Fruit fly (Drosophila melanogaster): ENCODE data around the gene Dmtn.

Dmtn gene

DNA sequence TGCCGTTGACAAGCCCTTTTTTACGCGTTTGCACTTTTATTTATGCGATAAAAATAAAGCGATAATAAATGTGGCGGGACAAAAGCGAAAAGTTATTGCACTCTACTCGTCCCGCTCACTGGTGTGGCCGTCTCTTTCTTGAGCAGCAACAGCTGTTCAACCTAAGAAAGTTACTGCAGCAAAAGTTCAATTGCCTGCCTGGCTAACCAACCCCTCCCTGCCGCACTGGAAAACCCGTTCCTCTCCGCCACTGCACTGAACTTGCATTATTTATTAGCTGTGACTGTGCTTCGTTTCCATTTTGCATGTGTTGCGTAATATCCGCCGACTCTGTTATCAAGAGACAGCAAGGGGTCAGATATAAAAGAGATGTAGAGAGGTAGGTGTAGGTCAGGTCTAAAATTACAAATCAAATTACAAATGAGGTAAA, 16.0 kb upstream of the Dmtn start (continued):
- TF ChIP-seq CG6276 (GFP tag; optimal IDR thresholded peaks at IDR 0.05) (peak; percentile 13), topi (GFP tag; optimal IDR thresholded peaks at IDR 0.05) (peak; percentile 15)

DNA sequence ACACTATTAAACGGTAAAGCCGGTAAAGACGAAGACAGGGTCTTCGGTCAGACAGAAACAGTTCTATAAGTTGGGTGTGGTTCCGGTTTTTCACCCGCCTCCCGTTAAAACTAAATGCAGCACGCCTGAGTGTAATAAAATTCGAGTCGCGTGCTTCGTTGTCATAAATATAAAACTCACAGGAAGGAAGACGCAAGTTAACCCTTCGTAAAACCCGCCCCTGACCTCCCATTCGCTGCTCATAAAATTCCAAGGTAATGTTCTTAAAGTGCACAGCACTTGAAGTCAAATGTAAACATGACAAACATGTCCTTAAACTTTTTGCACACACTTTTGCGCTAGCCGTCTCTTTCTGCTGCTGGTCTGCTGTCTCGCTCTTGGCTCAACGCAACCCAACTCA, 15.6 kb upstream of the Dmtn start:
- peak in 1 of 2 experiments; percentile 75 for TF ChIP-seq ss (GFP tag; optimal IDR thresholded peaks at IDR 0.05)
- TF ChIP-seq salr (GFP tag; optimal IDR thresholded peaks at IDR 0.05): no peak

DNA sequence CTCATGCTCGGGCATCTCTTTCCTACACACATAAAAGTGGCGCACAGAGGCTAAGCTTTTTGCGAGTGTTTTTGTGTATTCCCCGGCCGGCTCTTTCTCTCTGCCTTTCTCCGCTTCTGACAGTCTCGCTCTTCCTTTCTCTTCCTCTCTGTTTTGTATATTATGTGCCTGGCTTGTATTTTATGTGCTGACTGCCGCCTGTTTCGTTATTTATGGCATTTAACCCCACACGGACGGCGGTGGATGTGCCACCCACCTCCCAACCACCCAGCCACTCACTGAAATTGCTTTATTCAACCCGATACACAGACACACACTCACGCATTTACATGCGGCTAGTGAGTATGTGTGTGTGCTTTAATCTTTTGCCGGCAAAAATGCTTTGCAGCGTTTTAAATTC, 14.2 kb upstream of the Dmtn start:
- peak; percentile 9 for TF ChIP-seq vri (GFP tag; optimal IDR thresholded peaks at IDR 0.05)
- TF ChIP-seq CG6163 (GFP tag; IDR thresholded peaks at IDR 0.05): peak; percentile 47; the same call in 1 of the 3 replicates
- no peak for TF ChIP-seq Sox15 (GFP tag; optimal IDR thresholded peaks at IDR 0.05)
- TF ChIP-seq CG15336 (GFP tag; IDR thresholded peaks at IDR 0.05): 0 out of 2 replicates have a peak, but pooled peaks have one; percentile 11
- no peak for TF ChIP-seq Blimp-1 (GFP tag; optimal IDR thresholded peaks at IDR 0.05)
- TF ChIP-seq Sox14 (GFP tag; optimal IDR thresholded peaks at IDR 0.05): peak; percentile 24
- no peak for TF ChIP-seq Sox102F (GFP tag; optimal IDR thresholded peaks at IDR 0.05)
- TF ChIP-seq esn (GFP tag; optimal IDR thresholded peaks at IDR 0.05): no peak
- peak; percentile 19 for TF ChIP-seq Eip75B (GFP tag; optimal IDR thresholded peaks at IDR 0.05)
- peak; percentile 85 for TF ChIP-seq svp (GFP tag)
- no peak for TF ChIP-seq acj6 (GFP tag; optimal IDR thresholded peaks at IDR 0.05)

dm6 chr3R:6419103-6419502, 13.4 kb upstream of the Dmtn start:
- no peak for TF ChIP-seq dac (GFP tag; optimal IDR thresholded peaks at IDR 0.05)
- no peak for TF ChIP-seq Ets96B (tag; optimal IDR thresholded peaks at IDR 0.05)
- no peak for TF ChIP-seq svp (GFP tag)

DNA sequence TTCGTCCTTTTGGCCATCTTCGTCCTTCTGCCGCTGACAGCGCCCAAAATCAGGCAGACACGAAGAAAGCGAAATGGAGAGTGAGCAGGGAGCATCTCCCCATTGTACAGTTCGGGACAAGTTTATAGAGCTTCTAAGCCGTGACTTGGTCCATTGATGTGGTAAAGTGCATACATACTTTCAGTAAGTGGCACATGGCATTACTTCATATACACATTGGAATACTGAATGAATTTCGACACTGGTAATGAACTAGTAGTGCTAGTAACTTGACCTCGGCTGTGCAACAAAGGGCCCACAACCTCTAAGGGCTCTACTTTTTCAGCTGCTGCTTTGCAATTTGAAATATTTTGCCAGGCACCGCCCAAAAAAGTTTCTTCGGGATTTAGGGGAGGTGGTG, 10.5 kb upstream of the Dmtn start:
- TF ChIP-seq topi (GFP tag; optimal IDR thresholded peaks at IDR 0.05): peak; percentile 41
- TF ChIP-seq Ets21C (GFP tag; optimal IDR thresholded peaks at IDR 0.05): peak; percentile 34
- peak; percentile 56 for TF ChIP-seq lz (GFP tag; optimal IDR thresholded peaks at IDR 0.05)
- TF ChIP-seq CG6808 (GFP tag; optimal IDR thresholded peaks at IDR 0.05): peak; percentile 21
- peak; percentile 22 for TF ChIP-seq net (GFP tag; optimal IDR thresholded peaks at IDR 0.05)
- TF ChIP-seq CG15336 (GFP tag; IDR thresholded peaks at IDR 0.05): peak; percentile 51
- peak; percentile 2 for TF ChIP-seq CG8632 (GFP tag; optimal IDR thresholded peaks at IDR 0.05)
- TF ChIP-seq Smox (GFP tag; optimal IDR thresholded peaks at IDR 0.05): peak; percentile 40
- TF ChIP-seq Sox15 (GFP tag; optimal IDR thresholded peaks at IDR 0.05): peak; percentile 18
- TF ChIP-seq CG1621 (tag; optimal IDR thresholded peaks at IDR 0.05): peak; percentile 47
- peak; percentile 46 for TF ChIP-seq OdsH (GFP tag; optimal IDR thresholded peaks at IDR 0.05)
- peak; percentile 31 for TF ChIP-seq CG10669 (GFP tag; optimal IDR thresholded peaks at IDR 0.05)
- no peak for TF ChIP-seq CG9139 (GFP tag; optimal IDR thresholded peaks at IDR 0.05)
- peak; percentile 2 for TF ChIP-seq fkh (GFP tag; optimal IDR thresholded peaks at IDR 0.05)
- no peak for TF ChIP-seq Blimp-1 (GFP tag; optimal IDR thresholded peaks at IDR 0.05)
- TF ChIP-seq spab (GFP tag; optimal IDR thresholded peaks at IDR 0.05): no peak
- peak; percentile 89 for TF ChIP-seq Eip78C (GFP tag)
- peak; percentile 14 for TF ChIP-seq CG11902 (GFP tag; optimal IDR thresholded peaks at IDR 0.05)
- peak; percentile 37 for TF ChIP-seq Sox14 (GFP tag; optimal IDR thresholded peaks at IDR 0.05)
- peak; percentile 55 for TF ChIP-seq CG31627 (GFP tag; optimal IDR thresholded peaks at IDR 0.05)
- peak; percentile 75 for TF ChIP-seq CG6163 (GFP tag; IDR thresholded peaks at IDR 0.05)
- TF ChIP-seq Hr38 (GFP tag; optimal IDR thresholded peaks at IDR 0.05): no peak
- TF ChIP-seq CG16779 (tag; optimal IDR thresholded peaks at IDR 0.05): no peak
- TF ChIP-seq CG7368 (GFP tag; optimal IDR thresholded peaks at IDR 0.05): peak; percentile 18
- peak; percentile 41 for TF ChIP-seq achi (GFP tag; optimal IDR thresholded peaks at IDR 0.05)
- peak; percentile 9 for TF ChIP-seq fd59A (GFP tag; optimal IDR thresholded peaks at IDR 0.05)
- peak; percentile 60 for TF ChIP-seq eg (GFP tag; IDR thresholded peaks at IDR 0.05)
- peak; percentile 44 for TF ChIP-seq Hr4 (GFP tag; optimal IDR thresholded peaks at IDR 0.05)
- TF ChIP-seq CG6276 (GFP tag; optimal IDR thresholded peaks at IDR 0.05): peak; percentile 37
- TF ChIP-seq pdm3 (GFP tag; optimal IDR thresholded peaks at IDR 0.05): peak; percentile 35
- TF ChIP-seq Gug (GFP tag; IDR thresholded peaks at IDR 0.05): no peak
- no peak for TF ChIP-seq CG8319 (GFP tag; optimal IDR thresholded peaks at IDR 0.05)
- no peak for TF ChIP-seq Lpt (GFP tag; optimal IDR thresholded peaks at IDR 0.05)
- peak; percentile 47 for TF ChIP-seq esn (GFP tag; optimal IDR thresholded peaks at IDR 0.05)
- TF ChIP-seq svp (GFP tag): peak; percentile 73
- TF ChIP-seq salr (GFP tag; optimal IDR thresholded peaks at IDR 0.05): no peak

All from whole organism, prepupa.